ENCODE assay signal across 1 fruit fly cellular context in genomic region chr3R:25069569-25069968, dm6.
TF ChIP-seq lines count a peak whose summit lies in the region.

Stt3B (minus strand) TSS chr3R:25069637.
CG11839 (plus strand) TSS chr3R:25069927.

TF ChIP-seq in whole organism, embryonic, 481 proteins besides CTCF, POLR2A, EP300 and RAD21 (continued from another document and continues in another):
- TF ChIP-seq CG32532 (GFP tag; IDR thresholded peaks at IDR 0.05; lab: Robert Waterston, UW) (peak; percentile 69; the same call in 1 of the 2 replicates), insv (GFP tag; optimal IDR thresholded peaks at IDR 0.05; lab: Kevin White, UChicago) (peak in 1 of 2 experiments; percentile 37), CG1233 (GFP tag; optimal IDR thresholded peaks at IDR 0.05; lab: Kevin White, UChicago) (peak; percentile 21), CG10565 (GFP tag; optimal IDR thresholded peaks at IDR 0.05; lab: Kevin White, UChicago) (no peak), CG8388 (GFP tag; optimal IDR thresholded peaks at IDR 0.05; lab: Kevin White, UChicago) (peak; percentile 28), BEAF-32 (GFP tag; optimal IDR thresholded peaks at IDR 0.05; lab: Kevin White, UChicago) (peak; percentile 97), bcd (GFP tag; optimal IDR thresholded peaks at IDR 0.05; lab: Kevin White, UChicago) (no peak), Opbp (GFP tag; IDR thresholded peaks at IDR 0.05; lab: Robert Waterston, UW; ENCODE audit: partially characterized antibody) (peak; percentile 82), sim (GFP tag; IDR thresholded peaks at IDR 0.05; lab: Robert Waterston, UW) (no peak), bowl (GFP tag; IDR thresholded peaks at IDR 0.05; lab: Robert Waterston, UW) (no peak), Med (GFP tag; lab: Kevin White, UChicago) (peak; percentile 96), Abd-B (GFP tag; optimal IDR thresholded peaks at IDR 0.05; lab: Kevin White, UChicago) (no peak), CG10543 (GFP tag; optimal IDR thresholded peaks at IDR 0.05; lab: Kevin White, UChicago) (no peak), onecut (GFP tag; IDR thresholded peaks at IDR 0.05; lab: Robert Waterston, UW) (0 out of 2 replicates have a peak, but pooled peaks have one; percentile 23), Max (GFP tag; optimal IDR thresholded peaks at IDR 0.05; lab: Kevin White, UChicago) (peak; percentile 77), Hmr (GFP tag; optimal IDR thresholded peaks at IDR 0.05; lab: Kevin White, UChicago) (no peak), z (GFP tag; IDR thresholded peaks at IDR 0.05; lab: Robert Waterston, UW) (no peak), klu (GFP tag; IDR thresholded peaks at IDR 0.05; lab: Robert Waterston, UW) (no peak), CoRest (tag; optimal IDR thresholded peaks at IDR 0.05; lab: Kevin White, UChicago) (no peak), lola (GFP tag; optimal IDR thresholded peaks at IDR 0.05; lab: Kevin White, UChicago) (peak in 1 of 3 experiments; percentile 68), CG18476 (GFP tag; optimal IDR thresholded peaks at IDR 0.05; lab: Kevin White, UChicago) (peak; percentile 56), pan (optimal IDR thresholded peaks at IDR 0.05; lab: Kevin White, UChicago) (no peak), pan (GFP tag; optimal IDR thresholded peaks at IDR 0.05 in 1 of 2, IDR thresholded peaks at IDR 0.05 in 1 of 2) (peak in 1 of 2 experiments; percentile 50), CG1024 (GFP tag; IDR thresholded peaks at IDR 0.05; lab: Robert Waterston, UW) (no peak), CG11093 (GFP tag; IDR thresholded peaks at IDR 0.05; lab: Robert Waterston, UW) (no peak), wor (GFP tag; IDR thresholded peaks at IDR 0.05; lab: Robert Waterston, UW) (no peak), salm (tag; optimal IDR thresholded peaks at IDR 0.05; lab: Kevin White, UChicago) (peak; percentile 3), Sox100B (GFP tag; optimal IDR thresholded peaks at IDR 0.05; lab: Kevin White, UChicago) (peak; percentile 49), gsb-n (tag; optimal IDR thresholded peaks at IDR 0.05; lab: Kevin White, UChicago) (no peak), CG10431 (GFP tag; optimal IDR thresholded peaks at IDR 0.05; lab: Kevin White, UChicago) (peak; percentile 27), zen2 (GFP tag; IDR thresholded peaks at IDR 0.05; lab: Robert Waterston, UW; ENCODE audit: partially characterized antibody) (no peak; the same call in 2 of the 3 replicates), CG7556 (GFP tag; optimal IDR thresholded peaks at IDR 0.05; lab: Kevin White, UChicago) (no peak), Elba2 (GFP tag; optimal IDR thresholded peaks at IDR 0.05; lab: Kevin White, UChicago) (peak; percentile 24), Scr (GFP tag; IDR thresholded peaks at IDR 0.05; lab: Robert Waterston, UW; ENCODE audit: partially characterized antibody) (peak; percentile 95), Ravus (GFP tag; IDR thresholded peaks at IDR 0.05; lab: Robert Waterston, UW) (no peak), amos (GFP tag; IDR thresholded peaks at IDR 0.05; lab: Robert Waterston, UW; ENCODE audit: partially characterized antibody) (peak; percentile 90), HLH4C (GFP tag; IDR thresholded peaks at IDR 0.05; lab: Robert Waterston, UW; ENCODE audit: partially characterized antibody) (peak; percentile 83), B-H1 (GFP tag; IDR thresholded peaks at IDR 0.05; lab: Robert Waterston, UW) (peak; percentile 24; the same call in 1 of the 3 replicates), CG33213 (GFP tag; optimal IDR thresholded peaks at IDR 0.05; lab: Kevin White, UChicago) (peak; percentile 69), CG15514 (GFP tag; optimal IDR thresholded peaks at IDR 0.05; lab: Kevin White, UChicago) (peak; percentile 70), CG14050 (GFP tag; IDR thresholded peaks at IDR 0.05; lab: Robert Waterston, UW) (peak; percentile 55), CG10654 (GFP tag; optimal IDR thresholded peaks at IDR 0.05; lab: Kevin White, UChicago) (peak; percentile 70), Hand (GFP tag; optimal IDR thresholded peaks at IDR 0.05; lab: Kevin White, UChicago) (no peak), chm (GFP tag; IDR thresholded peaks at IDR 0.05; lab: Robert Waterston, UW) (no peak), br (optimal IDR thresholded peaks at IDR 0.05; lab: Kevin White, UChicago) (no peak), Ets65A (GFP tag; lab: Kevin White, UChicago) (peak; percentile 97), CrebB (tag; optimal IDR thresholded peaks at IDR 0.05; lab: Kevin White, UChicago) (peak; percentile 3), CG6813 (GFP tag; optimal IDR thresholded peaks at IDR 0.05; lab: Kevin White, UChicago) (no peak), usp (GFP tag; optimal IDR thresholded peaks at IDR 0.05; lab: Kevin White, UChicago) (no peak), Doc2 (GFP tag; IDR thresholded peaks at IDR 0.05; lab: Robert Waterston, UW) (no peak), Poxn (GFP tag; IDR thresholded peaks at IDR 0.05; lab: Robert Waterston, UW) (no peak), CG6791 (GFP tag; IDR thresholded peaks at IDR 0.05; lab: Robert Waterston, UW; ENCODE audit: partially characterized antibody) (peak; percentile 82), sr (GFP tag; IDR thresholded peaks at IDR 0.05; lab: Robert Waterston, UW) (no peak), Dip3 (GFP tag; optimal IDR thresholded peaks at IDR 0.05; lab: Kevin White, UChicago) (peak; percentile 84), pros (GFP tag; optimal IDR thresholded peaks at IDR 0.05; lab: Kevin White, UChicago) (no peak), CG7928 (GFP tag; optimal IDR thresholded peaks at IDR 0.05; lab: Kevin White, UChicago) (peak; percentile 91), Ets97D (GFP tag; optimal IDR thresholded peaks at IDR 0.05; lab: Kevin White, UChicago) (peak; percentile 90), CG4617 (GFP tag; optimal IDR thresholded peaks at IDR 0.05; lab: Kevin White, UChicago; ENCODE audit: borderline replicate concordance) (peak; percentile 94), sna (GFP tag; IDR thresholded peaks at IDR 0.05; lab: Robert Waterston, UW; ENCODE audit: partially characterized antibody) (peak; percentile 93), maf-S (GFP tag; optimal IDR thresholded peaks at IDR 0.05; lab: Kevin White, UChicago) (peak; percentile 69), CG5245 (GFP tag; optimal IDR thresholded peaks at IDR 0.05; lab: Kevin White, UChicago) (peak; percentile 42), CG3995 (GFP tag; optimal IDR thresholded peaks at IDR 0.05; lab: Kevin White, UChicago) (peak; percentile 4), CG17361 (GFP tag; IDR thresholded peaks at IDR 0.05; lab: Robert Waterston, UW) (no peak; the same call in 1 of the 3 replicates), Kr (GFP tag; optimal IDR thresholded peaks at IDR 0.05; lab: Kevin White, UChicago) (no peak), kay (GFP tag; optimal IDR thresholded peaks at IDR 0.05; lab: Kevin White, UChicago) (peak; percentile 48), CG17612 (GFP tag; IDR thresholded peaks at IDR 0.05; lab: Robert Waterston, UW) (no peak), gce (GFP tag; IDR thresholded peaks at IDR 0.05; lab: Robert Waterston, UW) (no peak), Dfd (GFP tag; optimal IDR thresholded peaks at IDR 0.05; lab: Kevin White, UChicago) (no peak), Nf-YC (tag; optimal IDR thresholded peaks at IDR 0.05; lab: Kevin White, UChicago) (no peak), CG6175 (GFP tag; IDR thresholded peaks at IDR 0.05; lab: Robert Waterston, UW) (no peak), eve (GFP tag; optimal IDR thresholded peaks at IDR 0.05; lab: Kevin White, UChicago) (no peak), CG6683 (GFP tag; optimal IDR thresholded peaks at IDR 0.05; lab: Kevin White, UChicago) (no peak), CG16779 (GFP tag; IDR thresholded peaks at IDR 0.05; lab: Robert Waterston, UW) (no peak), Bdp1 (GFP tag; optimal IDR thresholded peaks at IDR 0.05; lab: Kevin White, UChicago) (peak; percentile 60), Usf (GFP tag; optimal IDR thresholded peaks at IDR 0.05; lab: Kevin White, UChicago) (no peak), CG14441 (GFP tag; IDR thresholded peaks at IDR 0.05; lab: Robert Waterston, UW) (peak; percentile 79), Adf1 (GFP tag; IDR thresholded peaks at IDR 0.05; lab: Robert Waterston, UW) (no peak), CG3847 (GFP tag; IDR thresholded peaks at IDR 0.05; lab: Robert Waterston, UW) (peak; percentile 91), dmrt11E (tag; optimal IDR thresholded peaks at IDR 0.05; lab: Kevin White, UChicago) (peak; percentile 53), CG8944 (GFP tag; optimal IDR thresholded peaks at IDR 0.05; lab: Kevin White, UChicago) (peak; percentile 71), row (GFP tag; IDR thresholded peaks at IDR 0.05; lab: Robert Waterston, UW) (peak; percentile 95), Hsf (GFP tag; optimal IDR thresholded peaks at IDR 0.05; lab: Kevin White, UChicago) (peak; percentile 82), al (GFP tag; IDR thresholded peaks at IDR 0.05; lab: Robert Waterston, UW) (peak; percentile 73), Hmx (GFP tag; optimal IDR thresholded peaks at IDR 0.05; lab: Kevin White, UChicago) (peak; percentile 6), Aef1 (GFP tag; IDR thresholded peaks at IDR 0.05; lab: Robert Waterston, UW) (no peak; the same call in 1 of the 3 replicates), unc-4 (GFP tag; IDR thresholded peaks at IDR 0.05; lab: Robert Waterston, UW; ENCODE audit: partially characterized antibody) (peak; percentile 97), CG18011 (GFP tag; optimal IDR thresholded peaks at IDR 0.05; lab: Kevin White, UChicago) (peak; percentile 46), Optix (GFP tag; IDR thresholded peaks at IDR 0.05; lab: Robert Waterston, UW) (peak; percentile 40; the same call in 1 of the 3 replicates), CG34422 (GFP tag; IDR thresholded peaks at IDR 0.05; lab: Robert Waterston, UW) (peak; percentile 89), Nf-YA (GFP tag; IDR thresholded peaks at IDR 0.05; lab: Robert Waterston, UW) (peak; percentile 66), CG12744 (GFP tag; optimal IDR thresholded peaks at IDR 0.05; lab: Kevin White, UChicago) (peak; percentile 72), D19B (GFP tag; optimal IDR thresholded peaks at IDR 0.05; lab: Kevin White, UChicago) (peak; percentile 32), Dref (GFP tag; IDR thresholded peaks at IDR 0.05; lab: Robert Waterston, UW) (peak; percentile 89), CG12659 (GFP tag; optimal IDR thresholded peaks at IDR 0.05; lab: Kevin White, UChicago) (peak; percentile 85), NFAT (GFP tag; IDR thresholded peaks at IDR 0.05; lab: Robert Waterston, UW) (no peak), Dbx (GFP tag; IDR thresholded peaks at IDR 0.05; lab: Robert Waterston, UW) (peak; percentile 80), CG7839 (tag; optimal IDR thresholded peaks at IDR 0.05; lab: Kevin White, UChicago) (no peak), CG9817 (tag; optimal IDR thresholded peaks at IDR 0.05; lab: Kevin White, UChicago) (peak; percentile 82), CG10979 (tag; optimal IDR thresholded peaks at IDR 0.05; lab: Kevin White, UChicago) (peak; percentile 68), dati (GFP tag; IDR thresholded peaks at IDR 0.05; lab: Robert Waterston, UW) (no peak), HLH54F (GFP tag; optimal IDR thresholded peaks at IDR 0.05; lab: Kevin White, UChicago) (peak; percentile 79), Dek (tag; optimal IDR thresholded peaks at IDR 0.05; lab: Kevin White, UChicago) (no peak), Sry-β (GFP tag; optimal IDR thresholded peaks at IDR 0.05; lab: Kevin White, UChicago) (peak; percentile 31), Spps (tag; optimal IDR thresholded peaks at IDR 0.05; lab: Kevin White, UChicago) (peak; percentile 45), so (GFP tag; IDR thresholded peaks at IDR 0.05; lab: Robert Waterston, UW) (peak; percentile 25; the same call in 1 of the 3 replicates), CG43689 (GFP tag; IDR thresholded peaks at IDR 0.05; lab: Robert Waterston, UW) (no peak), CG7271 (tag; optimal IDR thresholded peaks at IDR 0.05; lab: Kevin White, UChicago) (peak; percentile 11), Nf-YB (GFP tag; optimal IDR thresholded peaks at IDR 0.05; lab: Kevin White, UChicago) (peak; percentile 37), MBD-R2 (GFP tag; IDR thresholded peaks at IDR 0.05; lab: Robert Waterston, UW) (peak; percentile 96), fu2 (GFP tag; optimal IDR thresholded peaks at IDR 0.05; lab: Kevin White, UChicago) (peak; percentile 81), Tbp (GFP tag; optimal IDR thresholded peaks at IDR 0.05; lab: Kevin White, UChicago) (no peak), CG7786 (GFP tag; optimal IDR thresholded peaks at IDR 0.05; lab: Kevin White, UChicago) (peak; percentile 83), dm (GFP tag; optimal IDR thresholded peaks at IDR 0.05; lab: Kevin White, UChicago) (peak; percentile 58), CG6765 (GFP tag; optimal IDR thresholded peaks at IDR 0.05; lab: Kevin White, UChicago) (peak; percentile 4), vfl (GFP tag; optimal IDR thresholded peaks at IDR 0.05; lab: Kevin White, UChicago) (peak; percentile 77), prd (optimal IDR thresholded peaks at IDR 0.05; lab: Kevin White, UChicago) (no peak), prd (GFP tag; IDR thresholded peaks at IDR 0.05; lab: Robert Waterston, UW) (peak; percentile 79), Hr3 (GFP tag; optimal IDR thresholded peaks at IDR 0.05; lab: Kevin White, UChicago) (peak; percentile 78), Ssrp (tag; optimal IDR thresholded peaks at IDR 0.05; lab: Kevin White, UChicago) (peak; percentile 54), jing (GFP tag; optimal IDR thresholded peaks at IDR 0.05; lab: Kevin White, UChicago) (no peak), cad (GFP tag; optimal IDR thresholded peaks at IDR 0.05; lab: Kevin White, UChicago) (no peak), CG30431 (GFP tag; optimal IDR thresholded peaks at IDR 0.05; lab: Kevin White, UChicago) (no peak), croc (GFP tag; conservative IDR thresholded peaks at IDR 0.05; lab: Robert Waterston, UW) (no peak; the same call in 1 of the 3 replicates), CG14667 (GFP tag; IDR thresholded peaks at IDR 0.05; lab: Robert Waterston, UW) (no peak; the same call in 1 of the 2 replicates), sens (GFP tag; lab: Kevin White, UChicago) (peak; percentile 96), H15 (GFP tag; IDR thresholded peaks at IDR 0.05; lab: Robert Waterston, UW) (no peak), Hr39 (optimal IDR thresholded peaks at IDR 0.05; lab: Kevin White, UChicago) (no peak), CG2202 (tag; optimal IDR thresholded peaks at IDR 0.05; lab: Kevin White, UChicago) (peak; percentile 37), ATbp (GFP tag; optimal IDR thresholded peaks at IDR 0.05; lab: Kevin White, UChicago) (no peak), CG10209 (GFP tag; optimal IDR thresholded peaks at IDR 0.05; lab: Kevin White, UChicago) (no peak), Blimp-1 (GFP tag; optimal IDR thresholded peaks at IDR 0.05; lab: Kevin White, UChicago) (no peak), CG14965 (GFP tag; optimal IDR thresholded peaks at IDR 0.05; lab: Kevin White, UChicago; ENCODE audit: borderline replicate concordance) (no peak), NK7.1 (GFP tag; optimal IDR thresholded peaks at IDR 0.05; lab: Kevin White, UChicago) (no peak)
